Worm (Caenorhabditis elegans): ENCODE results near the gene srw-102.

srw-102 gene

ce11 chrV:1725353-1725752, 5.3 kb downstream of the srw-102 start, which contains the start of gene sri-27:
Gene sri-27, plus strand, starts transcription at chrV:1725653.
- no peak for TF ChIP-seq skn-1 (tag; optimal IDR thresholded peaks at IDR 0.05)
- no peak for TF ChIP-seq elt-3 (tag; optimal IDR thresholded peaks at IDR 0.05)
- TF ChIP-seq nhr-129 (tag; optimal IDR thresholded peaks at IDR 0.05) = no peak
- TF ChIP-seq nhr-10 (tag; optimal IDR thresholded peaks at IDR 0.05) = no peak
- TF ChIP-seq ztf-11 (tag; optimal IDR thresholded peaks at IDR 0.05) = no peak
- TF ChIP-seq lsy-2 (tag; optimal IDR thresholded peaks at IDR 0.05) = no peak
- TF ChIP-seq ceh-16 (tag; optimal IDR thresholded peaks at IDR 0.05) = no peak
- no peak for TF ChIP-seq sma-3 (GFP tag; optimal IDR thresholded peaks at IDR 0.05)
- no peak for TF ChIP-seq elt-1 (tag; optimal IDR thresholded peaks at IDR 0.05)
- TF ChIP-seq nhr-11 (tag; optimal IDR thresholded peaks at IDR 0.05) = no peak
- no peak for TF ChIP-seq R02D3.7 (tag; optimal IDR thresholded peaks at IDR 0.05)
- TF ChIP-seq fos-1 (tag; optimal IDR thresholded peaks at IDR 0.05) = no peak
- TF ChIP-seq Y55F3AM.14 (GFP tag; optimal IDR thresholded peaks at IDR 0.05) = no peak
- no peak for TF ChIP-seq alr-1 (tag; optimal IDR thresholded peaks at IDR 0.05)

DNA sequence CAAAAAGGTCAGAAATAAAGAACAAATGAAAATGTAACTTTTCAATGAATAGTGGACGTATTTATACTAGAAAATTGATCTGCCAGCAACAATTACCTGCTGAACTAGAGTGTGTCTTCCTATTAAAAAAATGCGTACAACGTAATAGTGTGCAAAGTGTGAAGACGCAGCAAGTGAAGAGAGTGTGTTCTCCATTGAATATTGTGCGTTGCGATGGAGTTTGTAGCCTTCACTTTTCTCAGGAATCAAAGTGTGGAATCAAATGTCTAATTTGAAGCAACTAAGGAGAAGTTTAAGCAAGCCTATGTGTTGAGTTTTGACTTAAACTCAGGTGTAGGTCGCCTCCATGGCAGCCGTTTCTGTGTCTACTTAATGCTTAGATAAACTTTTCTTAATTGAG, 11.9 kb downstream of the srw-102 start, which contains the start of gene gst-21:
TSS of gene gst-21 (minus strand) at position 101 of the 400 bp plus-strand sequence.
- no peak for TF ChIP-seq nhr-237 (tag; optimal IDR thresholded peaks at IDR 0.05)

DNA sequence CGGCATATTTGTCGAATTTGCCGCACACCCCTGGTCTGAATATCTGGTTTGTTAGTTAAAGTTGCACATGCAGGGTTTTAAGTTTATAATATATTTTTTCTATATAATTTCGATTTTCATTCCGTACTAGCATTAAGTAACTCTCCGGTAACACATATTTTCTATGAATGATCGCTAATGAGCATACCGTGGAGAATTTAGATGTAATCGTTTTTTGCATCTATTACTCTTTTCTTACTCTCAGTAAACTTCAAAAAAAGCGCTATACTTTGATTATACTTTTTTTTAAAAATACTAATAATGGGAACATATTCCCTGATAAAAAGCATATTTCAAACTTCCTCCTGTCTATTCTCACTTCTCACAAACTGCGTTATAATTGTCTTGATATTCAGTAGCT, 14.5 kb downstream of the srw-102 start, which contains the start of gene str-160:
TSS of gene str-160 (plus strand) at position 301 of the 400 bp plus-strand sequence.
- TF ChIP-seq ZK546.5 (tag; optimal IDR thresholded peaks at IDR 0.05) (no peak), lin-11 (tag; optimal IDR thresholded peaks at IDR 0.05) (no peak), elt-1 (tag; optimal IDR thresholded peaks at IDR 0.05) (no peak), nhr-23 (tag; optimal IDR thresholded peaks at IDR 0.05) (no peak), nhr-6 (tag; optimal IDR thresholded peaks at IDR 0.05) (no peak), nhr-10 (tag; optimal IDR thresholded peaks at IDR 0.05) (no peak), unc-55 (GFP tag; optimal IDR thresholded peaks at IDR 0.05) (no peak), fos-1 (tag; optimal IDR thresholded peaks at IDR 0.05) (no peak), gmeb-1 (tag; optimal IDR thresholded peaks at IDR 0.05) (no peak), mab-5 (tag; optimal IDR thresholded peaks at IDR 0.05) (no peak), sma-9 (GFP tag; optimal IDR thresholded peaks at IDR 0.05) (no peak), sma-9 (tag; optimal IDR thresholded peaks at IDR 0.05) (no peak), R02D3.7 (tag; optimal IDR thresholded peaks at IDR 0.05) (no peak), peb-1 (tag; optimal IDR thresholded peaks at IDR 0.05) (no peak), unc-62 (GFP tag; optimal IDR thresholded peaks at IDR 0.05) (no peak), ztf-11 (tag; optimal IDR thresholded peaks at IDR 0.05) (no peak), aly-2 (tag; optimal IDR thresholded peaks at IDR 0.05) (no peak), zag-1 (tag; optimal IDR thresholded peaks at IDR 0.05) (no peak), nhr-77 (tag; optimal IDR thresholded peaks at IDR 0.05) (no peak)

- TF ChIP-seq nhr-10 (tag; optimal IDR thresholded peaks at IDR 0.05) (no peak), gmeb-1 (tag; optimal IDR thresholded peaks at IDR 0.05) (no peak), alr-1 (tag; optimal IDR thresholded peaks at IDR 0.05) (no peak), lin-13 (GFP tag; optimal IDR thresholded peaks at IDR 0.05) (no peak), ceh-16 (tag; optimal IDR thresholded peaks at IDR 0.05) (no peak), C34F6.9 (tag; optimal IDR thresholded peaks at IDR 0.05) (no peak), elt-3 (tag; optimal IDR thresholded peaks at IDR 0.05) (no peak), sem-4 (tag; optimal IDR thresholded peaks at IDR 0.05) (no peak), nhr-23 (tag; optimal IDR thresholded peaks at IDR 0.05) (no peak), aly-2 (tag; optimal IDR thresholded peaks at IDR 0.05) (no peak)
Measured at ce11 chrV:1741074-1741473, 21.0 kb downstream of the srw-102 start, which contains the start of gene srab-25. Gene srab-25, minus strand, starts transcription at chrV:1741174.

- TF ChIP-seq nhr-129 (tag; optimal IDR thresholded peaks at IDR 0.05) = peak; percentile 69
- TF ChIP-seq snpc-4 (tag; optimal IDR thresholded peaks at IDR 0.05) = peak; percentile 18
- no peak for TF ChIP-seq R02D3.7 (tag; optimal IDR thresholded peaks at IDR 0.05)
- TF ChIP-seq ztf-4 (tag; optimal IDR thresholded peaks at IDR 0.05) = no peak
- peak; percentile 87 for TF ChIP-seq fos-1 (tag; optimal IDR thresholded peaks at IDR 0.05)
- no peak for TF ChIP-seq ceh-82 (tag; optimal IDR thresholded peaks at IDR 0.05)
- no peak for TF ChIP-seq ztf-1 (GFP tag; conservative IDR thresholded peaks at IDR 0.05)
- TF ChIP-seq sma-9 (GFP tag; optimal IDR thresholded peaks at IDR 0.05) = peak; percentile 90
- no peak for TF ChIP-seq sma-9 (tag; optimal IDR thresholded peaks at IDR 0.05)
- TF ChIP-seq elt-3 (tag; optimal IDR thresholded peaks at IDR 0.05) = no peak
- peak; percentile 64 for TF ChIP-seq sma-3 (GFP tag; optimal IDR thresholded peaks at IDR 0.05)
- no peak for TF ChIP-seq unc-62 (GFP tag; optimal IDR thresholded peaks at IDR 0.05)
- no peak for TF ChIP-seq ceh-16 (tag; optimal IDR thresholded peaks at IDR 0.05)
- TF ChIP-seq alr-1 (tag; optimal IDR thresholded peaks at IDR 0.05) = no peak
- TF ChIP-seq sem-4 (tag; optimal IDR thresholded peaks at IDR 0.05) = peak; percentile 22
- peak; percentile 54 for TF ChIP-seq mab-5 (tag; optimal IDR thresholded peaks at IDR 0.05)
- TF ChIP-seq ztf-11 (tag; optimal IDR thresholded peaks at IDR 0.05) = no peak
- no peak for TF ChIP-seq nhr-11 (tag; optimal IDR thresholded peaks at IDR 0.05)
- TF ChIP-seq unc-55 (GFP tag; optimal IDR thresholded peaks at IDR 0.05) = peak; percentile 80
- TF ChIP-seq lin-11 (tag; optimal IDR thresholded peaks at IDR 0.05) = no peak
- peak; percentile 52 for TF ChIP-seq egl-27 (tag; optimal IDR thresholded peaks at IDR 0.05)
- TF ChIP-seq peb-1 (tag; optimal IDR thresholded peaks at IDR 0.05) = no peak
- TF ChIP-seq blmp-1 (tag; optimal IDR thresholded peaks at IDR 0.05; ENCODE audit: insufficient read depth) = peak; percentile 84
- peak; percentile 44 for TF ChIP-seq lin-13 (GFP tag; optimal IDR thresholded peaks at IDR 0.05)
- TF ChIP-seq F13H6.1 (tag; optimal IDR thresholded peaks at IDR 0.05) = peak; percentile 79
- TF ChIP-seq mbf-1 (tag; optimal IDR thresholded peaks at IDR 0.05) = no peak
- no peak for TF ChIP-seq nhr-23 (tag; optimal IDR thresholded peaks at IDR 0.05)
- TF ChIP-seq Y55F3AM.14 (GFP tag; optimal IDR thresholded peaks at IDR 0.05) = no peak
- TF ChIP-seq nhr-237 (tag; optimal IDR thresholded peaks at IDR 0.05) = no peak
- TF ChIP-seq crh-2 (tag; optimal IDR thresholded peaks at IDR 0.05) = peak; percentile 78
Measured at ce11 chrV:1743205-1743870, 23.3 kb downstream of the srw-102 start, which contains the start of gene nhr-256. Gene nhr-256, plus strand, starts transcription at chrV:1743771.

Data from whole organism, L2 larva.